Fruit fly (Drosophila melanogaster) whole organism, embryonic: Measurements from ENCODE around the gene mEFG1.

Source experiments
- Antp ChIP-seq: fragments of 200-800 bp; sonication (Bioruptor generic); optimal IDR thresholded peaks from 3 replicates; lab custom pipeline; 2016; ENCODE audit warnings: missing biosample characterization, missing genetic modification characterization
- Awh ChIP-seq: fragments of 200-800 bp; sonication (Bioruptor generic); IDR thresholded peaks from 2 replicates; pipeline ENCODE4, ENCODE4 v1.3.6; 2022; ENCODE audit warnings: missing biosample characterization, missing genetic modification characterization
- CG11398 ChIP-seq: fragments of 200-800 bp; sonication (Bioruptor generic); optimal IDR thresholded peaks from 2 replicates; lab custom pipeline; 2016; ENCODE audit warnings: missing biosample characterization, missing genetic modification characterization
- CG11560 ChIP-seq: fragments of 200-800 bp; sonication (Bioruptor generic); IDR thresholded peaks from 3 replicates; pipeline ENCODE4 v1.3.6; 2022; ENCODE audit warnings: missing biosample characterization, missing genetic modification characterization
- CG12236 ChIP-seq: fragments of 200-800 bp; sonication (Bioruptor generic); optimal IDR thresholded peaks from 2 replicates; lab custom pipeline; 2016; ENCODE audit warnings: missing biosample characterization, missing genetic modification characterization
- CG14014 ChIP-seq: fragments of 200-800 bp; sonication (Bioruptor generic); IDR thresholded peaks from 2 replicates; pipeline ENCODE4 v1.3.6; 2022; ENCODE audit warnings: missing biosample characterization, missing genetic modification characterization
- CG14667 ChIP-seq: fragments of 200-800 bp; sonication (Bioruptor generic); IDR thresholded peaks from 2 replicates; pipeline ENCODE4 v1.3.6; 2022; ENCODE audit warnings: missing biosample characterization, missing genetic modification characterization
- CG15696 ChIP-seq: fragments of 200-800 bp; sonication (Bioruptor generic); optimal IDR thresholded peaks from 2 replicates; lab custom pipeline; 2019; ENCODE audit warnings: missing biosample characterization, mild to moderate bottlenecking, missing genetic modification characterization, moderate library complexity
- CG18764 ChIP-seq: fragments of 200-800 bp; sonication (Bioruptor generic); optimal IDR thresholded peaks from 3 replicates; lab custom pipeline; 2016; ENCODE audit warnings: missing biosample characterization, missing genetic modification characterization
- CG2116 ChIP-seq: fragments of 200-800 bp; sonication (Bioruptor generic); optimal IDR thresholded peaks from 3 replicates; lab custom pipeline; 2018; ENCODE audit warnings: missing biosample characterization, mild to moderate bottlenecking, missing genetic modification characterization
- CG2120 ChIP-seq: fragments of 200-800 bp; sonication (Bioruptor generic); optimal IDR thresholded peaks from 3 replicates; lab custom pipeline; 2016; ENCODE audit warnings: missing biosample characterization, missing genetic modification characterization
- CG32532 ChIP-seq: fragments of 200-800 bp; sonication (Bioruptor generic); IDR thresholded peaks from 2 replicates; pipeline ENCODE4 v1.3.6; 2022; ENCODE audit warnings: missing biosample characterization, missing genetic modification characterization
- CG3281 ChIP-seq: fragments of 200-800 bp; sonication (Bioruptor generic); optimal IDR thresholded peaks from 3 replicates; lab custom pipeline; 2017; ENCODE audit warnings: missing biosample characterization, mild to moderate bottlenecking, missing genetic modification characterization
- CG34376 ChIP-seq: fragments of 200-800 bp; sonication (Bioruptor generic); optimal IDR thresholded peaks from 2 replicates; lab custom pipeline; 2018; ENCODE audit warnings: missing biosample characterization, mild to moderate bottlenecking, missing genetic modification characterization
- CG4854 ChIP-seq: fragments of 200-800 bp; sonication (Bioruptor generic); optimal IDR thresholded peaks from 2 replicates; lab custom pipeline; 2016; ENCODE audit warnings: missing biosample characterization, missing genetic modification characterization, inconsistent platforms
- CG8290 ChIP-seq, 3 experiments: fragments of 200-800 bp; sonication (Bioruptor generic); optimal IDR thresholded peaks; 2 replicates each; lab custom pipeline; 2016 to 2019; ENCODE audit warnings: missing biosample characterization in 3 of 3, missing genetic modification characterization in 3 of 3, mild to moderate bottlenecking in 2 of 3, moderate library complexity in 1 of 3
- CG8765 ChIP-seq: fragments of 200-800 bp; sonication (Bioruptor generic); IDR thresholded peaks from 2 replicates; pipeline ENCODE4 v1.3.6; 2022; ENCODE audit warnings: missing biosample characterization, missing genetic modification characterization
- Camta ChIP-seq: fragments of 200-800 bp; sonication (Bioruptor generic); optimal IDR thresholded peaks from 2 replicates; lab custom pipeline; 2016; ENCODE audit warnings: missing biosample characterization, missing genetic modification characterization
- Deaf1 ChIP-seq: fragments of 200-800 bp; optimal IDR thresholded peaks from 3 replicates; lab custom pipeline; 2019; ENCODE audit warnings: missing biosample characterization, mild to moderate bottlenecking, missing genetic modification characterization, moderate library complexity
- Drgx ChIP-seq: fragments of 200-800 bp; sonication (Bioruptor generic); IDR thresholded peaks from 2 replicates; pipeline ENCODE4 v1.3.6; 2022; ENCODE audit warnings: missing biosample characterization, missing genetic modification characterization
- Fer3 ChIP-seq: fragments of 200-800 bp; sonication (Bioruptor generic); optimal IDR thresholded peaks from 2 replicates; lab custom pipeline; 2018; ENCODE audit warnings: missing biosample characterization, mild to moderate bottlenecking, missing genetic modification characterization, moderate library complexity
- GATAe ChIP-seq: fragments of 200-800 bp; sonication (Bioruptor generic); conservative IDR thresholded peaks from 2 replicates; pipeline ENCODE4 v1.3.6; 2022; ENCODE audit warnings: missing biosample characterization, missing genetic modification characterization
- HLH4C ChIP-seq: fragments of 200-800 bp; sonication (Bioruptor generic); IDR thresholded peaks from 3 replicates; pipeline ENCODE4 v1.3.6; 2022; ENCODE audit warnings: missing biosample characterization, missing genetic modification characterization; ENCODE audit not compliant: partially characterized antibody
- HmgD ChIP-seq: fragments of 200-800 bp; sonication (Bioruptor generic); optimal IDR thresholded peaks from 3 replicates; lab custom pipeline; 2016; ENCODE audit warnings: missing biosample characterization, missing genetic modification characterization
- Hr78 ChIP-seq, 2 experiments: fragments of 200-800 bp in 1 of 2; fragments of >200 bp in 1 of 2; sonication (Bioruptor generic) in 1 of 2; optimal IDR thresholded peaks; 2 replicates each; lab custom pipeline; 2017 to 2019; ENCODE audit warnings: missing biosample characterization in 2 of 2, missing genetic modification characterization in 2 of 2, mild to moderate bottlenecking in 1 of 2, moderate library complexity in 1 of 2
- MBD-R2 ChIP-seq: fragments of 200-800 bp; sonication (Bioruptor generic); IDR thresholded peaks from 2 replicates; pipeline ENCODE4 v1.3.6; 2022; ENCODE audit warnings: missing biosample characterization, missing genetic modification characterization
- Med ChIP-seq: fragments of 200-800 bp; sonication (Bioruptor generic); peaks from one replicate; lab custom pipeline; 2016; ENCODE audit warnings: missing biosample characterization, missing genetic modification characterization, mild to moderate bottlenecking, inconsistent platforms, moderate library complexity
- Pdp1 ChIP-seq, 2 experiments: fragments of 200-800 bp; sonication (Bioruptor generic); optimal IDR thresholded peaks; 3 replicates each; lab custom pipeline; 2016; ENCODE audit warnings: missing biosample characterization in 2 of 2, missing genetic modification characterization in 2 of 2, mild to moderate bottlenecking in 1 of 2, moderate library complexity in 1 of 2
- Scr ChIP-seq: fragments of 200-800 bp; sonication (Bioruptor generic); IDR thresholded peaks from 2 replicates; pipeline ENCODE4 v1.3.6; 2022; ENCODE audit warnings: missing biosample characterization, missing genetic modification characterization; ENCODE audit not compliant: partially characterized antibody
- Tbp ChIP-seq: fragments of >200 bp; optimal IDR thresholded peaks from 2 replicates; lab custom pipeline; 2018; ENCODE audit warnings: missing biosample characterization, missing genetic modification characterization
- ash1 ChIP-seq: fragments of 200-800 bp; sonication (Bioruptor generic); optimal IDR thresholded peaks from 2 replicates; lab custom pipeline; 2018; ENCODE audit warnings: missing biosample characterization, mild to moderate bottlenecking, missing genetic modification characterization
- bsh ChIP-seq, 2 experiments: fragments of 200-800 bp; sonication (Bioruptor generic); optimal IDR thresholded peaks; 2 replicates each; lab custom pipeline; 2017 to 2018; ENCODE audit warnings: mild to moderate bottlenecking in 2 of 2, missing biosample characterization in 2 of 2, missing genetic modification characterization in 2 of 2, moderate library complexity in 1 of 2
- exex ChIP-seq: fragments of 200-800 bp; sonication (Bioruptor generic); optimal IDR thresholded peaks from 4 replicates; lab custom pipeline; 2018; ENCODE audit warnings: missing biosample characterization, mild to moderate bottlenecking, missing genetic modification characterization, moderate library complexity
- grn ChIP-seq: fragments of 200-800 bp; sonication (Bioruptor generic); optimal IDR thresholded peaks from 3 replicates; lab custom pipeline; 2017; ENCODE audit warnings: missing biosample characterization, missing genetic modification characterization
- h ChIP-seq: fragments of >200 bp; optimal IDR thresholded peaks from 2 replicates; lab custom pipeline; 2017
- mirr ChIP-seq: fragments of 200-800 bp; sonication (Bioruptor generic); optimal IDR thresholded peaks from 3 replicates; lab custom pipeline; 2018; ENCODE audit warnings: missing biosample characterization, mild to moderate bottlenecking, missing genetic modification characterization
- nau ChIP-seq: fragments of 200-800 bp; sonication (Bioruptor generic); optimal IDR thresholded peaks from 3 replicates; lab custom pipeline; 2017; ENCODE audit warnings: missing biosample characterization, mild to moderate bottlenecking, missing genetic modification characterization, missing genetic modification reagents
- nom ChIP-seq: fragments of 200-800 bp; sonication (Bioruptor generic); optimal IDR thresholded peaks from 2 replicates; lab custom pipeline; 2017; ENCODE audit warnings: missing biosample characterization, missing genetic modification characterization, mild to moderate bottlenecking, moderate library complexity, missing genetic modification reagents
- onecut ChIP-seq: fragments of 200-800 bp; sonication (Bioruptor generic); IDR thresholded peaks from 2 replicates; pipeline ENCODE4 v1.3.6; 2022; ENCODE audit warnings: missing biosample characterization, missing genetic modification characterization
- pan ChIP-seq, 4 experiments: fragments of >200 bp in 3 of 4; fragments of 200-800 bp in 1 of 4; sonication (Bioruptor generic) in 1 of 4; optimal IDR thresholded peaks in 3 of 4; IDR thresholded peaks in 1 of 4; 2 replicates each; pipeline versions ENCODE4 v1.3.6 to Lab custom; 2017 to 2022; ENCODE audit warnings: missing biosample characterization in 2 of 4, missing genetic modification characterization in 2 of 4, mixed read lengths in 1 of 4
- pros ChIP-seq: fragments of 200-800 bp; sonication (Bioruptor generic); optimal IDR thresholded peaks from 3 replicates; lab custom pipeline; 2019; ENCODE audit warnings: missing biosample characterization, mild to moderate bottlenecking, missing genetic modification characterization, moderate library complexity
- sisA ChIP-seq: fragments of 200-800 bp; sonication (Bioruptor generic); IDR thresholded peaks from 2 replicates; pipeline ENCODE4 v1.3.6; 2022; ENCODE audit warnings: missing biosample characterization, missing genetic modification characterization
- sug ChIP-seq: fragments of 200-800 bp; optimal IDR thresholded peaks from 2 replicates; lab custom pipeline; 2019; ENCODE audit warnings: missing biosample characterization, mild to moderate bottlenecking, missing genetic modification characterization, moderate library complexity
- tx ChIP-seq: fragments of 200-800 bp; sonication (Bioruptor generic); optimal IDR thresholded peaks from 2 replicates; lab custom pipeline; 2016; ENCODE audit warnings: missing biosample characterization, missing genetic modification characterization
- wor ChIP-seq: fragments of 200-800 bp; sonication (Bioruptor generic); IDR thresholded peaks from 2 replicates; pipeline ENCODE4 v1.3.6; 2022; ENCODE audit warnings: missing biosample characterization, missing genetic modification characterization

Gene mEFG1

DNA sequence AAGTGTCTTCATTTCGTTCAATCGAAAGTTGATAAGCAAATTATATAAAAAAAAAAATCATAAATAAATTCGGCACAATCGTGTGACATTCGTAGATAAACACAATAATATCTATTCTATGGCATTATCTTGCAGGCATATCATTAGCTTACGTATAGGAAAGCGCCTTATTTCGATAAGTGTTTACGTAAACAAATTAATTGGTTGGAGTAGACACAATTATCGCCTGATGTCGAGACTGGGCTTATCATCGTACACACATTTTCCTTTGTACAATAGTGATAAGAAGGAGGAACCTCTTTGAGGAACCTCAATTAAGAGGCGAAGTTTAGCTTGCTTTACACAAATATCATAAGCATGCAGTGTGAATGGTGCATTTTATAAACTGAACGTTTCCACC is 8.0 kb downstream of the mEFG1 start (continued):
- no peak for TF ChIP-seq CG8290 (GFP tag; optimal IDR thresholded peaks at IDR 0.05; lab: Kevin White, UChicago)
- peak in 1 of 2 experiments; percentile 2 for TF ChIP-seq CG8290 (tag; optimal IDR thresholded peaks at IDR 0.05; lab: Kevin White, UChicago)
- TF ChIP-seq CG34376 (GFP tag; lab: Kevin White, UChicago), result peak; percentile 75
- TF ChIP-seq MBD-R2 (GFP tag; lab: Robert Waterston, UW), result no peak
- TF ChIP-seq CG3281 (GFP tag; lab: Kevin White, UChicago), result peak; percentile 11
- no peak for TF ChIP-seq CG8765
- no peak for TF ChIP-seq wor (GFP tag; lab: Robert Waterston, UW)
- peak; percentile 98 for TF ChIP-seq mirr (GFP tag; lab: Kevin White, UChicago)
- no peak for TF ChIP-seq nau (GFP tag; lab: Kevin White, UChicago)
- no peak for TF ChIP-seq CG14667 (GFP tag; lab: Robert Waterston, UW)
- peak; percentile 23 for TF ChIP-seq Med (GFP tag; lab: Kevin White, UChicago)
- TF ChIP-seq Pdp1 (GFP tag; optimal IDR thresholded peaks at IDR 0.05; lab: Kevin White, UChicago), result peak in 1 of 2 experiments; percentile 65
- TF ChIP-seq GATAe (GFP tag; lab: Robert Waterston, UW), result peak; percentile 21; the same call in 1 of the 2 replicates
- no peak for TF ChIP-seq CG15696 (tag; lab: Kevin White, UChicago)

DNA sequence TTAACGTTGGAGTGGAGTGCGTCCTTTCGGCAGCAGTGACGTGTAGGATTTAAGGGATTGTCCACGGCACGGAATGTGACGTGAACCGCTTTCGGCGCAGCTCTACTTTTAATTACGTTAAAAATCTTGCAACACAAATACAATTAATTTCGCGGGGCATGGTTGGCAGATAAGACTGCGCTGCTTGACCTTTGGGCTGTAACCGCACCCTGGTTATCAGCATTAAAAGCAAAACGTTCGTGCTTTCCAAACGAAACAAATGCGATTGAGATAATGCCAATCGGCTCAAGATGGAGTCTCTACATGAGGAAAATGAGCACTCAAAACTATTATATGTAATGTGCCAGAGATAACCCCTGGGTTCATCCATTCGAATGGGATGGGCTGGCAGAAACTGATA is 9.3 kb downstream of the mEFG1 start:
- TF ChIP-seq mirr (GFP tag; lab: Kevin White, UChicago) (peak; percentile 43), pan (optimal IDR thresholded peaks at IDR 0.05; lab: Kevin White, UChicago) (no peak), pan (GFP tag; optimal IDR thresholded peaks at IDR 0.05 in 1 of 2, IDR thresholded peaks at IDR 0.05 in 1 of 2) (no peak), Awh (GFP tag; lab: Robert Waterston, UW) (no peak), CG14014 (GFP tag; lab: Robert Waterston, UW) (no peak), Hr78 (GFP tag; optimal IDR thresholded peaks at IDR 0.05; lab: Kevin White, UChicago) (peak in 1 of 2 experiments; percentile 25), Pdp1 (GFP tag; optimal IDR thresholded peaks at IDR 0.05; lab: Kevin White, UChicago) (peak in 1 of 2 experiments; percentile 10), sug (tag; lab: Kevin White, UChicago) (peak; percentile 25), tx (no peak), CG34376 (GFP tag; lab: Kevin White, UChicago) (peak; percentile 82), Deaf1 (peak; percentile 32), grn (GFP tag; lab: Kevin White, UChicago) (peak; percentile 5), exex (tag; lab: Kevin White, UChicago) (peak; percentile 30), CG11398 (no peak)
- TF ChIP-seq, all 482 proteins: peak for 8

DNA sequence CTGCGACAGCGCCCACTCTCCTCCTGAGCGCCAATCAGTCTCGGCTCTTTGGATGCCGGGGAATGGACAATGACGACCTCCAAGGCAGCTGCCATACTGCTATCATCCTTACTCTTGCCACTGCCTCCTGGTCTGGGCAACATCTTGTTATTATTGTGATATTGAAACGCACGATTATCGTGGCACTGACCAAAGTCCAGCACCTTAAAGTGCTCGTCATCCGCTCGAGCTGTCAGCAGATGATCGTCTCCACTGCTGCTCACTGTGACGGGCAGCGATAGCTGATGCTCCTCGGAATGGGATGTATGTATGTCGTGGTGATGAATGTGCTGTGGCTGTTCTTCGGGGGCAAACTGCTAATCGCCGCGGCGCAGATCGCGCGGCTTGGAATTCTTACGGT is 15.2 kb downstream of the mEFG1 start:
- no peak for TF ChIP-seq ash1 (GFP tag; lab: Kevin White, UChicago)
- TF ChIP-seq bsh (GFP tag; optimal IDR thresholded peaks at IDR 0.05; lab: Kevin White, UChicago), result peak in 1 of 2 experiments; percentile 41
- peak; percentile 88 for TF ChIP-seq nom (GFP tag; lab: Kevin White, UChicago)
- TF ChIP-seq CG18764 (GFP tag; lab: Kevin White, UChicago), result no peak
- TF ChIP-seq h (lab: Kevin White, UChicago), result no peak
- no peak for TF ChIP-seq CG4854 (GFP tag; lab: Kevin White, UChicago)
- peak; percentile 33; the same call in 1 of the 2 replicates for TF ChIP-seq Drgx (GFP tag; lab: Robert Waterston, UW)
- TF ChIP-seq, all 482 proteins: peak for 3

DNA sequence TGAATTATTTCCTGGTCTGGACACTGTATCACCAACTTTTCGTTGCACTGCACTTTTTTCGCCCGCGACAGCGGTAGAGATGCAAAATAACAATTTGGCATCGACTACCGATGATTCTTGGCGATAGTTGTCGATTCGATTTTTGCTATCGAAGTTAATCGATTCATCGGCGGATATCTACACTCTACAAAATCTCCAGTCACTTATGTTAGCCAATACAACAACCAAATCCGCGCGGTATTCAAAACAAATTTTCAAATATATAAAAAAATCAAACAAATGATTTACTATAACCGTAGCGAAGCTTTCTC is 18.8 kb downstream of the mEFG1 start, which contains the start of gene CG4502:
Gene CG4502 (minus strand): TSS at position 93 of the 311 bp plus-strand sequence.
- peak; percentile 38 for TF ChIP-seq Antp (GFP tag; lab: Kevin White, UChicago)
- TF ChIP-seq CG11560 (tag; lab: Robert Waterston, UW), result peak; percentile 76; the same call in 2 of the 3 replicates
- peak; percentile 84 for TF ChIP-seq CG2116 (GFP tag; lab: Kevin White, UChicago)
- 0 out of 2 replicates have a peak, but pooled peaks have one; percentile 8 for TF ChIP-seq onecut (GFP tag; lab: Robert Waterston, UW)
- no peak for TF ChIP-seq Fer3 (tag; lab: Kevin White, UChicago)
- TF ChIP-seq CG12236 (GFP tag; lab: Kevin White, UChicago), result peak; percentile 5
- TF ChIP-seq HmgD, result peak; percentile 40
- TF ChIP-seq Tbp, result no peak
- TF ChIP-seq pros (GFP tag; lab: Kevin White, UChicago), result no peak
- TF ChIP-seq Camta, result peak; percentile 12
- peak; percentile 98 for TF ChIP-seq Scr (GFP tag; lab: Robert Waterston, UW)
- TF ChIP-seq sisA (GFP tag; lab: Robert Waterston, UW), result no peak
- peak; percentile 67; the same call in 1 of the 2 replicates for TF ChIP-seq CG32532 (GFP tag; lab: Robert Waterston, UW)
- TF ChIP-seq HLH4C (GFP tag; lab: Robert Waterston, UW), result peak; percentile 99
- no peak for TF ChIP-seq wor (GFP tag; lab: Robert Waterston, UW)
- TF ChIP-seq CG2120 (GFP tag; lab: Kevin White, UChicago), result peak; percentile 39
